Worm (Caenorhabditis elegans): ENCODE measurements around the gene F26G1.15.
A peak's percentile ranks its signal among the peaks of the same experiment; 100 is the strongest.

The F26G1.15 gene

DNA sequence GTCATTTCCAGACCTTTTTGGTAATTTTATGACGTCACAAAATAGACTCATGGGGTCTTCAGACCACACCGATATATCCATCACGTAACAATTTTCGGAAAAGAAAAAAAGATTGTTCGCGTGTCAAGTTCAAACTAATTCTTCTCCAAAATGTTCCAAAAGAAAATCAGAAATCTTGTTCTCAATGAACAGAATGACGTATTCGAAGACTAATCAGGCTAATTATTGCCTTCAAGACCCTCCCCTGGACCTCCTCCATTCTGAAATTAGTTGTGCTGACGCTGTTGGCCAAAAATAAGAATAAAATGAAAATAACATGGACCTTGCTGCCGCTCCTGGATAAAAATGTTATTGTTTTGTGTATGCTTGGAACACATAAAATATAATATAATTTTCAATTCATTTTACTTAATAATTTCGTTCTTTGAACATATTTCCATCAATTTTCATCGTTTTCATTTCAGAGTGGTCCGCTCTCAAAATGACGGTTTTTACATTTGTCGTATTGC lies at the start of gene F26G1.15:
Gene F26G1.15, plus strand, starts transcription at position 459 of the 509 bp plus-strand sequence.
- no peak for TF ChIP-seq unc-62 (GFP tag; optimal IDR thresholded peaks at IDR 0.05)
- no peak for TF ChIP-seq elt-1 (tag; optimal IDR thresholded peaks at IDR 0.05)
- no peak for TF ChIP-seq fkh-2 (tag; optimal IDR thresholded peaks at IDR 0.05)
- no peak for TF ChIP-seq nhr-67 (tag; optimal IDR thresholded peaks at IDR 0.05)
- no peak for TF ChIP-seq ZK546.5 (tag; optimal IDR thresholded peaks at IDR 0.05)
- no peak for TF ChIP-seq skn-1 (tag; optimal IDR thresholded peaks at IDR 0.05)
- no peak for TF ChIP-seq eor-1 (tag; optimal IDR thresholded peaks at IDR 0.05)
- no peak for TF ChIP-seq zag-1 (tag; optimal IDR thresholded peaks at IDR 0.05)
- TF ChIP-seq mml-1 (tag; optimal IDR thresholded peaks at IDR 0.05): no peak

ce11 chrII:4741527-4742187 lies 48.4 kb upstream of the F26G1.15 start, which contains the start of gene acs-11:
Gene acs-11, plus strand, starts transcription at chrII:4742137.
- TF ChIP-seq lsy-12 (tag; optimal IDR thresholded peaks at IDR 0.05) (peak; percentile 33), nhr-43 (tag; optimal IDR thresholded peaks at IDR 0.05; ENCODE audit: poor library complexity, severe bottlenecking) (no peak), snpc-4 (tag; optimal IDR thresholded peaks at IDR 0.05) (no peak), aly-2 (tag; optimal IDR thresholded peaks at IDR 0.05) (no peak), pqm-1 (tag; optimal IDR thresholded peaks at IDR 0.05) (peak; percentile 39), nhr-11 (tag; optimal IDR thresholded peaks at IDR 0.05) (no peak), unc-62 (GFP tag; optimal IDR thresholded peaks at IDR 0.05) (no peak), ceh-9 (tag; optimal IDR thresholded peaks at IDR 0.05) (no peak), elt-2 (tag; optimal IDR thresholded peaks at IDR 0.05) (peak; percentile 62), jun-1 (tag; optimal IDR thresholded peaks at IDR 0.05) (peak; percentile 12), fkh-10 (GFP tag; optimal IDR thresholded peaks at IDR 0.05) (no peak), sea-2 (GFP tag; optimal IDR thresholded peaks at IDR 0.05) (no peak), skn-1 (tag; optimal IDR thresholded peaks at IDR 0.05) (no peak), ceh-82 (tag; optimal IDR thresholded peaks at IDR 0.05) (no peak), nhr-67 (tag; optimal IDR thresholded peaks at IDR 0.05) (no peak), egl-27 (tag; optimal IDR thresholded peaks at IDR 0.05) (no peak), lin-39 (tag; optimal IDR thresholded peaks at IDR 0.05) (no peak), mml-1 (tag; optimal IDR thresholded peaks at IDR 0.05) (no peak), nhr-23 (tag; optimal IDR thresholded peaks at IDR 0.05) (peak; percentile 29)

DNA sequence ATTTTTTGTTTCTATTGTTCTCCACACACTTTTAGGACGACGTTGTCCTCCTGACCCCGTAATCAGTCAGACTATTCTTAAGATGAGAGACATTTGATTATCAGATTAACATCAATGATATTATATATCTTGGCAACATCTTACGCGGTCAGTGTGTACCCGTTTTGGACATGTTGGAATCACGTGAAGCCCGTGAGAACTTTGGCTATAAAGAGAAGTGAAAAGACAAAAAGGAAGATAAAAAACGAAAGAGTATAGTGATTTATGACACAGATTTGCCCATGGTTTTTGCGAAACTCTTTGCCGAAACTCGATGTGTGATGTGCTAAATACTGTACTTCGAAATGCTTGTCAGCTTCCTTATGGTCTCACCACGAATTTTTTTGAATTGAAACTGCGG lies 44.8 kb upstream of the F26G1.15 start:
- peak; percentile 24 for TF ChIP-seq tbx-2 (tag; optimal IDR thresholded peaks at IDR 0.05)
- no peak for TF ChIP-seq ceh-82 (tag; optimal IDR thresholded peaks at IDR 0.05)
- TF ChIP-seq hmg-11 (tag; optimal IDR thresholded peaks at IDR 0.05): no peak
- TF ChIP-seq nhr-11 (tag; optimal IDR thresholded peaks at IDR 0.05): peak; percentile 84
- TF ChIP-seq mml-1 (tag; optimal IDR thresholded peaks at IDR 0.05): peak; percentile 34
- TF ChIP-seq nhr-77 (tag; optimal IDR thresholded peaks at IDR 0.05): no peak
- TF ChIP-seq lsy-12 (tag; optimal IDR thresholded peaks at IDR 0.05): peak; percentile 52
- TF ChIP-seq nfya-1 (tag; optimal IDR thresholded peaks at IDR 0.05; ENCODE audit: insufficient read depth): peak; percentile 3
- no peak for TF ChIP-seq ama-1 (optimal IDR thresholded peaks at IDR 0.05)
- peak; percentile 95 for TF ChIP-seq nhr-43 (tag; optimal IDR thresholded peaks at IDR 0.05; ENCODE audit: poor library complexity, severe bottlenecking)
- TF ChIP-seq nhr-25 (tag; optimal IDR thresholded peaks at IDR 0.05): peak; percentile 88
- peak in 2 of 3 experiments; percentile 24 to 78 for TF ChIP-seq elt-3 (tag; optimal IDR thresholded peaks at IDR 0.05)
- TF ChIP-seq mdl-1 (tag; optimal IDR thresholded peaks at IDR 0.05): no peak
- peak; percentile 1 for TF ChIP-seq elt-2 (tag; optimal IDR thresholded peaks at IDR 0.05)
- TF ChIP-seq fos-1 (tag; optimal IDR thresholded peaks at IDR 0.05): no peak
- TF ChIP-seq ceh-28 (tag; optimal IDR thresholded peaks at IDR 0.05): no peak
- no peak for TF ChIP-seq nhr-67 (tag; optimal IDR thresholded peaks at IDR 0.05)
- peak; percentile 92 for TF ChIP-seq nhr-23 (tag; optimal IDR thresholded peaks at IDR 0.05)
- no peak for TF ChIP-seq pqm-1 (tag; optimal IDR thresholded peaks at IDR 0.05)

DNA sequence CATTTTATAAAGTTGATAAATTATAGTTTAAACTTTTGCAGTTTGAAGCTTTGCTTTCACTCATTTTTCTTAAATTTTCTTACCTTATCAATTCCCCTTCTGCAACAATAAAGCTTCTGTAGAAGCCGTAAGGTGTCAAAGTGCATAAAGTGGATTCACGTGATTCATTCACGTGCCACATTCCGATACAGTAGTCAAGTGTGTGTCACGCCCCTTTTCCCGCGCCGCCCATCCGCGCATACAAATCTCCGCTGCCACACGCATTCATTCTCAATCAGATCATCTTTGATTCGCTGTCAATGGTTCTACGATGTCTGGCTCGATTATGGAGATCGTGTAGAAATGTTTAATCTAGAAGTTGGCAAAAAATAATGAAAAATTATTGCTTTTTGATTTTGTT lies 43.0 kb upstream of the F26G1.15 start:
- TF ChIP-seq lin-39 (tag; optimal IDR thresholded peaks at IDR 0.05): no peak
- TF ChIP-seq pqm-1 (tag; optimal IDR thresholded peaks at IDR 0.05): no peak
- TF ChIP-seq elt-1 (tag; optimal IDR thresholded peaks at IDR 0.05): no peak
- no peak for TF ChIP-seq pha-4 (tag; optimal IDR thresholded peaks at IDR 0.05)
- no peak for TF ChIP-seq skn-1 (tag; optimal IDR thresholded peaks at IDR 0.05)
- TF ChIP-seq nhr-11 (tag; optimal IDR thresholded peaks at IDR 0.05): no peak
- no peak for TF ChIP-seq zag-1 (tag; optimal IDR thresholded peaks at IDR 0.05)
- TF ChIP-seq unc-39 (tag; optimal IDR thresholded peaks at IDR 0.05): no peak
- no peak for TF ChIP-seq aly-2 (tag; optimal IDR thresholded peaks at IDR 0.05)
- TF ChIP-seq mdl-1 (tag; optimal IDR thresholded peaks at IDR 0.05): no peak
- no peak for TF ChIP-seq sea-2 (GFP tag; optimal IDR thresholded peaks at IDR 0.05)
- peak; percentile 27 for TF ChIP-seq mml-1 (tag; optimal IDR thresholded peaks at IDR 0.05)
- TF ChIP-seq nhr-77 (tag; optimal IDR thresholded peaks at IDR 0.05): no peak
- peak; percentile 56 for TF ChIP-seq nhr-25 (tag; optimal IDR thresholded peaks at IDR 0.05)
- no peak for TF ChIP-seq fkh-10 (GFP tag; optimal IDR thresholded peaks at IDR 0.05)
- TF ChIP-seq fkh-2 (tag; optimal IDR thresholded peaks at IDR 0.05): no peak
- TF ChIP-seq lin-15B (tag; optimal IDR thresholded peaks at IDR 0.05): no peak
- TF ChIP-seq ceh-82 (tag; optimal IDR thresholded peaks at IDR 0.05): no peak
- no peak for TF ChIP-seq ceh-16 (tag; optimal IDR thresholded peaks at IDR 0.05)
- peak; percentile 16 for TF ChIP-seq nhr-43 (tag; optimal IDR thresholded peaks at IDR 0.05; ENCODE audit: poor library complexity, severe bottlenecking)
- no peak for TF ChIP-seq R02D3.7 (tag; optimal IDR thresholded peaks at IDR 0.05)
- TF ChIP-seq nfya-1 (tag; optimal IDR thresholded peaks at IDR 0.05; ENCODE audit: insufficient read depth): peak; percentile 51
- no peak for TF ChIP-seq egl-27 (tag; optimal IDR thresholded peaks at IDR 0.05)
